Fruit fly (Drosophila melanogaster): Measurements from ENCODE around the gene CG17271.

DNA sequence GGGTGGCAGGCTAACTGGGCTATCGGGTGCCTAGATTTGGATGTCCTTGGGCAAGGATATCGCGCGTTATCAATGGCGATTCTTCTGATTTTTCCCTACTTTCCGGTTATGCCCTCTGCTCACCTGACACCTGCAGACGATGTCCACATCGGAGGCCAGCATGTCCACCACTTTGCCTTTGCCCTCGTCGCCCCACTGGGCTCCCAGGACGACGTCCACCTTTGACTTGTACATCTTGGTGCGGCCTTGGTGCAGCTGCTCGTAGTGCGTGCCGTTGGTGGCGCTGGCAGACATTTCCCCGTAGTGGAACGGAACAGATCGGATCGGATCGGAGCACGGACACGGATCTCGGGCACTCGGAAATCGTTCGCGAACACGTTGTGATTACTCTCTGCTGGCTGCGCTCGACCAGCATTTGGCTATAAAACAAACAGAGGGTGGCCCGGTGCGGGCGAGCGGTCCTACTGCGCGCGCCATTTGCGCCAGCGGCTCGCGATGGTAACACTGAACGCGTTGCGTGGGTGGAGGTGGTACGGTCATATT, 8.6 kb upstream of the CG17271 start, which contains the start of gene Adss:
- TF ChIP-seq br (optimal IDR thresholded peaks at IDR 0.05) (no peak), CG12299 (tag; optimal IDR thresholded peaks at IDR 0.05) (no peak), onecut (GFP tag; IDR thresholded peaks at IDR 0.05) (peak; percentile 35; the same call in 1 of the 2 replicates), CG30020 (tag; optimal IDR thresholded peaks at IDR 0.05) (no peak), Gsc (GFP tag; IDR thresholded peaks at IDR 0.05) (no peak), CG14014 (GFP tag; IDR thresholded peaks at IDR 0.05) (no peak), pnt (GFP tag; optimal IDR thresholded peaks at IDR 0.05) (no peak), slbo (GFP tag; IDR thresholded peaks at IDR 0.05) (peak; percentile 54), fd102C (GFP tag; optimal IDR thresholded peaks at IDR 0.05) (no peak), CG6272 (GFP tag; IDR thresholded peaks at IDR 0.05) (0 out of 2 replicates have a peak, but pooled peaks have one; percentile 8), Aef1 (GFP tag; IDR thresholded peaks at IDR 0.05) (no peak), CG7556 (GFP tag; optimal IDR thresholded peaks at IDR 0.05) (no peak), Fer3 (tag; optimal IDR thresholded peaks at IDR 0.05) (peak; percentile 22)
